Fruit fly (Drosophila melanogaster) whole organism, pupa: Measurements from ENCODE around the gene trio.

Experiments used
- CG10348 ChIP-seq: fragments of 200-800 bp; sonication (Bioruptor generic); IDR thresholded peaks from 2 replicates; pipeline ENCODE4 v1.3.6; 2022; ENCODE audit warnings: missing biosample characterization, missing genetic modification characterization
- CG12605 ChIP-seq: fragments of 200-800 bp; sonication (Bioruptor generic); IDR thresholded peaks from 2 replicates; pipeline ENCODE4 v1.3.6; 2022; ENCODE audit warnings: missing biosample characterization, missing genetic modification characterization
- CG15710 ChIP-seq: fragments of 200-800 bp; sonication (Bioruptor generic); optimal IDR thresholded peaks from 2 replicates; lab custom pipeline; 2018; ENCODE audit warnings: missing biosample characterization, mild to moderate bottlenecking, missing genetic modification characterization, moderate library complexity
- CG34367 ChIP-seq: fragments of 200-800 bp; sonication (Bioruptor generic); optimal IDR thresholded peaks from 2 replicates; lab custom pipeline; 2018; ENCODE audit warnings: missing biosample characterization, mild to moderate bottlenecking, missing genetic modification characterization
- D1 ChIP-seq: fragments of 200-800 bp; sonication (Bioruptor generic); optimal IDR thresholded peaks from 2 replicates; lab custom pipeline; 2018; ENCODE audit warnings: missing biosample characterization, mild to moderate bottlenecking, missing genetic modification characterization, moderate library complexity
- Snoo ChIP-seq: fragments of 200-800 bp; sonication (Bioruptor generic); optimal IDR thresholded peaks from 3 replicates; lab custom pipeline; 2017; ENCODE audit warnings: missing biosample characterization, mild to moderate bottlenecking, missing genetic modification characterization, inconsistent platforms
- gl ChIP-seq: fragments of 200-800 bp; sonication (Bioruptor generic); optimal IDR thresholded peaks from 2 replicates; lab custom pipeline; 2018; ENCODE audit warnings: missing biosample characterization, mild to moderate bottlenecking, missing genetic modification characterization

- TF ChIP-seq gl (no peak), CG15710 (tag; lab: Kevin White, UChicago) (no peak), CG10348 (GFP tag; lab: Robert Waterston, UW) (no peak), CG34367 (tag; lab: Kevin White, UChicago) (no peak), Snoo (tag; lab: Kevin White, UChicago) (no peak), CG12605 (GFP tag; lab: Robert Waterston, UW) (no peak), D1 (tag; lab: Kevin White, UChicago) (no peak)
These were observed 987 bp downstream of the trio start for dm6 chr3L:1033688-1034087.
